Worm (Caenorhabditis elegans) whole organism, early embryonic: Measurements from ENCODE around the gene F59D12.5.

Experiments used
- B0310.2 ChIP-seq: sonication (generic microtip); optimal IDR thresholded peaks from 2 replicates; lab custom pipeline; 2016; ENCODE audit warnings: mild to moderate bottlenecking, missing genetic modification characterization, missing compliant biosample characterization
- F13C5.2 ChIP-seq: sonication (generic microtip); optimal IDR thresholded peaks from 2 replicates; lab custom pipeline; 2017; ENCODE audit warnings: mild to moderate bottlenecking, missing genetic modification characterization, inconsistent platforms, missing compliant biosample characterization
- ama-1 ChIP-seq: fragments of 150-350 bp; optimal IDR thresholded peaks from 2 replicates; lab custom pipeline; 2014
- ceh-13 ChIP-seq: fragments of 200-800 bp; sonication (Bioruptor generic); optimal IDR thresholded peaks from 2 replicates; lab custom pipeline; 2018; ENCODE audit warnings: mild to moderate bottlenecking, missing genetic modification characterization, missing compliant biosample characterization
- ceh-36 ChIP-seq: sonication (generic microtip); optimal IDR thresholded peaks from 2 replicates; lab custom pipeline; 2016; ENCODE audit warnings: missing genetic modification characterization, inconsistent platforms, missing compliant biosample characterization
- ets-7 ChIP-seq: sonication (generic microtip); optimal IDR thresholded peaks from 2 replicates; lab custom pipeline; 2016; ENCODE audit warnings: missing genotype, missing genetic modification characterization, missing compliant biosample characterization
- flt-1 ChIP-seq: fragments of 200-800 bp; sonication (Bioruptor generic); IDR thresholded peaks from 2 replicates; pipeline ENCODE4 v1.3.6; 2022; ENCODE audit warnings: missing genetic modification characterization, missing compliant biosample characterization
- hmg-4 ChIP-seq: fragments of 200-800 bp; sonication (Bioruptor generic); optimal IDR thresholded peaks from 2 replicates; lab custom pipeline; 2018; ENCODE audit warnings: mild to moderate bottlenecking, missing genetic modification characterization, missing compliant biosample characterization
- pes-1 ChIP-seq: fragments of 200-800 bp; sonication (Bioruptor generic); IDR thresholded peaks from 2 replicates; pipeline ENCODE4 v1.3.6; 2022; ENCODE audit warnings: missing genetic modification reagents, missing genetic modification characterization, missing compliant biosample characterization
- scrt-1 ChIP-seq: fragments of 200-800 bp; sonication (Bioruptor generic); IDR thresholded peaks from 2 replicates; pipeline ENCODE4 v1.3.6; 2022; ENCODE audit warnings: missing genetic modification characterization, missing compliant biosample characterization
- tbx-11 ChIP-seq: fragments of 200-800 bp; sonication (Bioruptor generic); IDR thresholded peaks from 2 replicates; pipeline ENCODE4 v1.3.6; 2022; ENCODE audit warnings: missing genetic modification characterization, missing compliant biosample characterization
- tbx-37 ChIP-seq: fragments of 200-800 bp; sonication (Bioruptor generic); conservative IDR thresholded peaks from 2 replicates; pipeline ENCODE4 v1.3.6; 2022; ENCODE audit warnings: missing genetic modification reagents, missing genetic modification characterization, missing compliant biosample characterization
- tra-4 ChIP-seq: sonication (generic microtip); optimal IDR thresholded peaks from 2 replicates; lab custom pipeline; 2017; ENCODE audit warnings: missing genetic modification characterization, missing compliant biosample characterization

DNA sequence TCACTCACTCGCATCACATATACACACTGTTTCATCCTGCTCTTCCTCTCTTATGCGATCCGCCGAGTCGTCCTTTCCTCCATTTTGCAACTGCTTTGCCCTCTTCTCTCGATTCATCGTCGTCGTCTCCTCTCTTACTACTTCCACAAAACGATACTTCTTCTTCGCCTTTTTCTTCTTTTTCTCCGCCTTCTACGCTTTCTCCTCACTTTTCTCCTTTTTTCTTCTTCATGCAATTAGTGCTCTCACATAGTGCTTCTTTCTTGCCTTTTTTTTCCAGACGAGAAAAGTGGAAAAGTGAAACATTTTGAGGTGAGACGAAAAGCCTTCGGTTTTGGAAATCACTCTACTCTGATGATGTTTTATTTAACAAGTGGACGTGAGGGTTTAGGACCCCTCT, 12.4 kb upstream of the F59D12.5 start:
- no peak for TF ChIP-seq scrt-1 (GFP tag; lab: Robert Waterston, UW)
- TF ChIP-seq hmg-4 (GFP tag; lab: Kevin White, UChicago), result no peak
- no peak for TF ChIP-seq tra-4
- TF ChIP-seq tbx-37, result no peak
- no peak for TF ChIP-seq ama-1
- no peak for TF ChIP-seq ets-7 (tag; lab: Kevin White, UChicago)
- no peak for TF ChIP-seq ceh-13 (GFP tag; lab: Kevin White, UChicago)
- no peak for TF ChIP-seq B0310.2 (tag; lab: Kevin White, UChicago)
- TF ChIP-seq tbx-11 (GFP tag; lab: Robert Waterston, UW), result no peak
- no peak for TF ChIP-seq F13C5.2 (tag; lab: Kevin White, UChicago)
- no peak for TF ChIP-seq flt-1 (GFP tag; lab: Robert Waterston, UW)
- TF ChIP-seq ceh-36, result no peak
- TF ChIP-seq pes-1 (GFP tag; lab: Robert Waterston, UW), result no peak
